Fruit fly (Drosophila melanogaster): Measurements from ENCODE around the gene Gbeta13F.

dm6 chrX:15841346-15841745 is 18.6 kb upstream of the Gbeta13F start:
- TF ChIP-seq CG42726 (GFP tag; IDR thresholded peaks at IDR 0.05; ENCODE audit: partially characterized antibody), result peak; percentile 24; the same call in 1 of the 2 replicates
- peak; percentile 95 for TF ChIP-seq CG16813 (GFP tag; IDR thresholded peaks at IDR 0.05; ENCODE audit: partially characterized antibody)
- TF ChIP-seq CG11504 (tag; optimal IDR thresholded peaks at IDR 0.05), result no peak
- TF ChIP-seq CG4328 (GFP tag; optimal IDR thresholded peaks at IDR 0.05), result no peak
- no peak for TF ChIP-seq CG4854 (GFP tag; optimal IDR thresholded peaks at IDR 0.05)

Measured in whole organism, embryonic.